Fruit fly (Drosophila melanogaster) whole organism, embryonic: Measurements from ENCODE around the gene Lcp65Aa.

ENCODE experiments used
- Adf1 ChIP-seq: fragments of 200-800 bp; sonication (Bioruptor generic); IDR thresholded peaks from 2 replicates; pipeline ENCODE4 v1.3.6; 2022; ENCODE audit warnings: missing biosample characterization, missing genetic modification characterization
- CG10321 ChIP-seq: fragments of 200-800 bp; sonication (Bioruptor generic); IDR thresholded peaks from 2 replicates; pipeline ENCODE4 v1.3.6; 2022; ENCODE audit warnings: missing biosample characterization, missing genetic modification characterization
- CG11696 ChIP-seq: fragments of 200-800 bp; sonication (Bioruptor generic); IDR thresholded peaks from 2 replicates; pipeline ENCODE4 v1.3.6; 2022; ENCODE audit warnings: missing biosample characterization, missing genetic modification characterization
- CG13894 ChIP-seq: fragments of 200-800 bp; sonication (Bioruptor generic); optimal IDR thresholded peaks from 3 replicates; lab custom pipeline; 2018; ENCODE audit warnings: missing biosample characterization, mild to moderate bottlenecking, missing genetic modification characterization, moderate library complexity
- CG14860 ChIP-seq: fragments of 200-800 bp; sonication (Bioruptor generic); IDR thresholded peaks from 3 replicates; pipeline ENCODE4 v1.3.6; 2022; ENCODE audit warnings: missing biosample characterization, missing genetic modification characterization; ENCODE audit not compliant: partially characterized antibody
- CG15011 ChIP-seq: fragments of 200-800 bp; sonication (Bioruptor generic); optimal IDR thresholded peaks from 3 replicates; lab custom pipeline; 2018; ENCODE audit warnings: missing biosample characterization, mild to moderate bottlenecking, missing genetic modification characterization
- CG15479 ChIP-seq: fragments of 200-800 bp; sonication (Bioruptor generic); optimal IDR thresholded peaks from 3 replicates; lab custom pipeline; 2019; ENCODE audit warnings: missing biosample characterization, mild to moderate bottlenecking, missing genetic modification characterization, moderate library complexity
- CG1647 ChIP-seq: fragments of 200-800 bp; sonication (Bioruptor generic); optimal IDR thresholded peaks from 3 replicates; lab custom pipeline; 2016; ENCODE audit warnings: missing biosample characterization, missing genetic modification characterization
- CG17829 ChIP-seq: fragments of 200-800 bp; optimal IDR thresholded peaks from 2 replicates; lab custom pipeline; 2019; ENCODE audit warnings: missing biosample characterization, mild to moderate bottlenecking, missing genetic modification characterization, moderate library complexity
- CG1792 ChIP-seq: fragments of 200-800 bp; sonication (Bioruptor generic); optimal IDR thresholded peaks from 2 replicates; lab custom pipeline; 2016; ENCODE audit warnings: missing biosample characterization, missing genetic modification characterization
- CG18476 ChIP-seq: fragments of 200-800 bp; sonication (Bioruptor generic); optimal IDR thresholded peaks from 2 replicates; lab custom pipeline; 2016; ENCODE audit warnings: missing biosample characterization, mild to moderate bottlenecking, missing genetic modification characterization
- CG18599 ChIP-seq: fragments of 200-800 bp; sonication (Bioruptor generic); optimal IDR thresholded peaks from 3 replicates; lab custom pipeline; 2017; ENCODE audit warnings: missing biosample characterization, missing genetic modification characterization, mild to moderate bottlenecking, moderate library complexity, missing genetic modification reagents
- CG30403 ChIP-seq: fragments of 200-800 bp; sonication (Bioruptor generic); optimal IDR thresholded peaks from 3 replicates; lab custom pipeline; 2016; ENCODE audit warnings: missing biosample characterization, missing genetic modification characterization
- CG30431 ChIP-seq: fragments of 200-800 bp; sonication (Bioruptor generic); optimal IDR thresholded peaks from 2 replicates; lab custom pipeline; 2017; ENCODE audit warnings: missing biosample characterization, missing genetic modification characterization
- CG31388 ChIP-seq: fragments of 200-800 bp; sonication (Bioruptor generic); optimal IDR thresholded peaks from 2 replicates; lab custom pipeline; 2016; ENCODE audit warnings: missing biosample characterization, missing genetic modification characterization
- CG33557 ChIP-seq: fragments of 200-800 bp; sonication (Bioruptor generic); optimal IDR thresholded peaks from 2 replicates; lab custom pipeline; 2019; ENCODE audit warnings: missing biosample characterization, mild to moderate bottlenecking, missing genetic modification characterization, moderate library complexity
- CG4730 ChIP-seq: fragments of 200-800 bp; sonication (Bioruptor generic); IDR thresholded peaks from 2 replicates; pipeline ENCODE4 v1.3.6; 2022; ENCODE audit warnings: missing biosample characterization, missing genetic modification characterization
- CG6689 ChIP-seq: fragments of 200-800 bp; sonication (Bioruptor generic); IDR thresholded peaks from 2 replicates; pipeline ENCODE4 v1.3.6; 2022; ENCODE audit warnings: missing biosample characterization, missing genetic modification characterization
- CG7786 ChIP-seq: fragments of 200-800 bp; sonication (Bioruptor generic); optimal IDR thresholded peaks from 2 replicates; lab custom pipeline; 2016; ENCODE audit warnings: missing biosample characterization, missing genetic modification characterization
- CG7963 ChIP-seq: fragments of 200-800 bp; sonication (Bioruptor generic); IDR thresholded peaks from 3 replicates; pipeline ENCODE4 v1.3.6; 2022; ENCODE audit warnings: missing biosample characterization, missing genetic modification characterization; ENCODE audit not compliant: partially characterized antibody
- CG8359 ChIP-seq: fragments of 200-800 bp; sonication (Bioruptor generic); optimal IDR thresholded peaks from 2 replicates; lab custom pipeline; 2017; ENCODE audit warnings: missing biosample characterization, mild to moderate bottlenecking, missing genetic modification characterization, borderline replicate concordance
- CG9817 ChIP-seq: fragments of 200-800 bp; sonication (Bioruptor generic); optimal IDR thresholded peaks from 2 replicates; lab custom pipeline; 2018; ENCODE audit warnings: missing biosample characterization, mild to moderate bottlenecking, missing genetic modification characterization, moderate library complexity
- Dp ChIP-seq: fragments of 200-800 bp; sonication (Bioruptor generic); optimal IDR thresholded peaks from 2 replicates; lab custom pipeline; 2018; ENCODE audit warnings: missing biosample characterization, mild to moderate bottlenecking, missing genetic modification characterization, moderate library complexity
- HmgZ ChIP-seq: fragments of 200-800 bp; sonication (Bioruptor generic); optimal IDR thresholded peaks from 2 replicates; lab custom pipeline; 2018; ENCODE audit warnings: missing biosample characterization, mild to moderate bottlenecking, missing genetic modification characterization
- Kr ChIP-seq: fragments of 200-800 bp; sonication (Bioruptor generic); optimal IDR thresholded peaks from 2 replicates; lab custom pipeline; 2017; ENCODE audit warnings: missing biosample characterization, mild to moderate bottlenecking, missing genetic modification characterization
- MBD-R2 ChIP-seq: fragments of 200-800 bp; sonication (Bioruptor generic); IDR thresholded peaks from 2 replicates; pipeline ENCODE4 v1.3.6; 2022; ENCODE audit warnings: missing biosample characterization, missing genetic modification characterization
- Nf-YC ChIP-seq: fragments of 200-800 bp; optimal IDR thresholded peaks from 3 replicates; lab custom pipeline; 2019; ENCODE audit warnings: missing biosample characterization, mild to moderate bottlenecking, missing genetic modification characterization, moderate library complexity
- Ssrp ChIP-seq: fragments of 200-800 bp; sonication (Bioruptor generic); optimal IDR thresholded peaks from 2 replicates; lab custom pipeline; 2018; ENCODE audit warnings: missing biosample characterization, mild to moderate bottlenecking, missing genetic modification characterization, moderate library complexity
- Stat92E ChIP-seq, 3 experiments: fragments of >200 bp in 2 of 3; fragments of 200-800 bp in 1 of 3; sonication (Bioruptor generic) in 1 of 3; optimal IDR thresholded peaks; 2 replicates each; lab custom pipeline; 2017 to 2019; ENCODE audit warnings: missing biosample characterization in 3 of 3, missing genetic modification characterization in 3 of 3, mild to moderate bottlenecking in 1 of 3, moderate library complexity in 1 of 3
- abd-A ChIP-seq: fragments of 200-800 bp; sonication (Bioruptor generic); optimal IDR thresholded peaks from 3 replicates; lab custom pipeline; 2019; ENCODE audit warnings: missing biosample characterization, mild to moderate bottlenecking, missing genetic modification characterization, moderate library complexity
- btn ChIP-seq: fragments of 200-800 bp; sonication (Bioruptor generic); optimal IDR thresholded peaks from 2 replicates; lab custom pipeline; 2016; ENCODE audit warnings: missing biosample characterization, missing genetic modification characterization
- cg ChIP-seq: fragments of 200-800 bp; sonication (Bioruptor generic); optimal IDR thresholded peaks from 3 replicates; lab custom pipeline; 2019; ENCODE audit warnings: missing biosample characterization, mild to moderate bottlenecking, missing genetic modification characterization, moderate library complexity
- ci ChIP-seq: fragments of 200-800 bp; sonication (Bioruptor generic); IDR thresholded peaks from 3 replicates; pipeline ENCODE4 v1.3.6; 2022; ENCODE audit warnings: missing biosample characterization, missing genetic modification characterization
- dati ChIP-seq: fragments of 200-800 bp; sonication (Bioruptor generic); IDR thresholded peaks from 2 replicates; pipeline ENCODE4 v1.3.6; 2022; ENCODE audit warnings: missing biosample characterization, missing genetic modification characterization
- emc ChIP-seq: fragments of 200-800 bp; sonication (Bioruptor generic); optimal IDR thresholded peaks from 2 replicates; lab custom pipeline; 2016; ENCODE audit warnings: missing biosample characterization, missing genetic modification characterization
- ems ChIP-seq: fragments of 200-800 bp; sonication (Bioruptor generic); optimal IDR thresholded peaks from 3 replicates; lab custom pipeline; 2016; ENCODE audit warnings: missing biosample characterization, missing genetic modification characterization
- eyg ChIP-seq: fragments of 200-800 bp; sonication (Bioruptor generic); optimal IDR thresholded peaks from 3 replicates; lab custom pipeline; 2016; ENCODE audit warnings: missing biosample characterization, missing genetic modification characterization
- h ChIP-seq: fragments of >200 bp; optimal IDR thresholded peaks from 2 replicates; lab custom pipeline; 2017
- hb ChIP-seq: fragments of 200-800 bp; sonication (Bioruptor generic); IDR thresholded peaks from 3 replicates; pipeline ENCODE4 v1.3.6; 2022; ENCODE audit warnings: missing biosample characterization, missing genetic modification characterization; ENCODE audit not compliant: partially characterized antibody
- hbn ChIP-seq: fragments of 200-800 bp; sonication (Bioruptor generic); IDR thresholded peaks from 2 replicates; pipeline ENCODE4 v1.3.6; 2022; ENCODE audit warnings: missing biosample characterization, missing genetic modification characterization; ENCODE audit not compliant: partially characterized antibody
- ken ChIP-seq: fragments of 200-800 bp; sonication (Bioruptor generic); IDR thresholded peaks from 3 replicates; pipeline ENCODE4 v1.3.6; 2022; ENCODE audit warnings: missing biosample characterization, missing genetic modification characterization
- lola ChIP-seq, 3 experiments: fragments of >200 bp in 2 of 3; fragments of 200-800 bp in 1 of 3; sonication (Bioruptor generic) in 1 of 3; optimal IDR thresholded peaks; 2 replicates each; lab custom pipeline; 2017 to 2019; ENCODE audit warnings: missing biosample characterization in 3 of 3, missing genetic modification characterization in 3 of 3, mild to moderate bottlenecking in 1 of 3, moderate library complexity in 1 of 3
- nmo ChIP-seq: fragments of 200-800 bp; sonication (Bioruptor generic); optimal IDR thresholded peaks from 2 replicates; lab custom pipeline; 2018; ENCODE audit warnings: missing biosample characterization, mild to moderate bottlenecking, missing genetic modification characterization, moderate library complexity
- nom ChIP-seq: fragments of 200-800 bp; sonication (Bioruptor generic); optimal IDR thresholded peaks from 2 replicates; lab custom pipeline; 2017; ENCODE audit warnings: missing biosample characterization, missing genetic modification characterization, mild to moderate bottlenecking, moderate library complexity, missing genetic modification reagents
- slp2 ChIP-seq: fragments of 200-800 bp; sonication (Bioruptor generic); optimal IDR thresholded peaks from 2 replicates; lab custom pipeline; 2016; ENCODE audit warnings: missing biosample characterization, missing genetic modification characterization
- stwl ChIP-seq: fragments of 200-800 bp; sonication (Bioruptor generic); optimal IDR thresholded peaks from 3 replicates; lab custom pipeline; 2018; ENCODE audit warnings: missing biosample characterization, mild to moderate bottlenecking, missing genetic modification characterization, moderate library complexity
- tll ChIP-seq, 2 experiments: fragments of 200-800 bp in 1 of 2; fragments of >200 bp in 1 of 2; sonication (Bioruptor generic) in 1 of 2; optimal IDR thresholded peaks; 2 replicates each; lab custom pipeline; 2017 to 2019; ENCODE audit warnings: missing biosample characterization in 2 of 2, missing genetic modification characterization in 2 of 2, mild to moderate bottlenecking in 1 of 2, moderate library complexity in 1 of 2
- tx ChIP-seq: fragments of 200-800 bp; sonication (Bioruptor generic); optimal IDR thresholded peaks from 2 replicates; lab custom pipeline; 2016; ENCODE audit warnings: missing biosample characterization, missing genetic modification characterization

Gene Lcp65Aa

DNA sequence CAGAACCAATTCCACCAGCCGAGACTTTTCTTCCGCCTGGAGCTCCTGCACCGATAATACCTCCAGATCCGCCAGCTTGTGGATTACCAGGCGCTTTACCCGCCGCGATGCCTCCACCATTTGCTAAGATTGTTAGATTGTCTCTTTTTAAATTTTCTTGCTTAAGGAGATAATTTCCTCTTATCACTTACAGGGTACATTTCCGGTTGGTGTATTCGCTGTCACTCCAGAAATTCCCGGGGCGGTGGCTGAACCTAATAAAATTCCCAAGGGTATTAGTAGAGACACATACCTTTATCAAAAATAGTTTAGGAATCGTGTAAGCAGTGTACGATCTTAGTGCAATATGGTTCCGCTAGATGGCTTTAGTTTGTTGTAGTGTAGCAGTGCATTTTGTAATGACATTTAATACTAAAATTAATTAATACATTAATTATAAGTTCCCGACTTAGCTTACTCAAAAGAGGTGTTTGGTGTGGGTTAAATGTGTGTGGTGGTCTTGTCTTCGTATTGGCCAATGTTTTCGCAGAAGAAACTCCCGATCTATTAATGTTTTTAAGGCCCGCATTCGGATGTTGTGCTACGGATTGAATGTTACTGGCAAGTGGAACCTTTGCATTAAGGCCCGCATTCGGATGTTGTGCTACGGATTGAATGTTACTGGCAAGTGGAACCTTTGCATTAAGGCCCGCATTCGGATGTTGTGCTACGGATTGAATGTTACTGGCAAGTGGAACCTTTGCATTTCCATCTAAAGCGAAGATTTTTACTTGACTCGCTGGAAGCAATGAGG lies 26.3 kb upstream of the Lcp65Aa start (continued):
- TF ChIP-seq CG8359: peak; percentile 75
- TF ChIP-seq CG6689 (GFP tag; lab: Robert Waterston, UW): peak; percentile 66
- peak; percentile 50 for TF ChIP-seq CG33557 (GFP tag; lab: Kevin White, UChicago)
- peak; percentile 73 for TF ChIP-seq stwl (tag; lab: Kevin White, UChicago)
- TF ChIP-seq CG30403 (GFP tag; lab: Kevin White, UChicago): peak; percentile 53
- TF ChIP-seq CG18599 (GFP tag; lab: Kevin White, UChicago): peak; percentile 79
- peak; percentile 29 for TF ChIP-seq nmo
- peak; percentile 56 for TF ChIP-seq CG1792 (GFP tag; lab: Kevin White, UChicago)
- peak; percentile 56; the same call in 1 of the 2 replicates for TF ChIP-seq CG10321 (GFP tag; lab: Robert Waterston, UW)
- TF ChIP-seq Kr (GFP tag; lab: Kevin White, UChicago): no peak
- peak; percentile 45 for TF ChIP-seq CG1647 (GFP tag; lab: Kevin White, UChicago)
- TF ChIP-seq CG15479 (GFP tag; lab: Kevin White, UChicago): no peak
- peak; percentile 82 for TF ChIP-seq ken
- TF ChIP-seq CG14860: no peak
- TF ChIP-seq CG7963 (GFP tag; lab: Robert Waterston, UW): no peak
- TF ChIP-seq Adf1 (GFP tag; lab: Robert Waterston, UW): peak; percentile 30; the same call in 1 of the 2 replicates
- TF ChIP-seq CG15011 (GFP tag; lab: Kevin White, UChicago): peak; percentile 71
- peak; percentile 64 for TF ChIP-seq emc
- TF ChIP-seq nom (GFP tag; lab: Kevin White, UChicago): no peak
- TF ChIP-seq hbn (GFP tag; lab: Robert Waterston, UW): no peak
- peak; percentile 56 for TF ChIP-seq CG30431 (GFP tag; lab: Kevin White, UChicago)
- TF ChIP-seq Dp: no peak
- peak; percentile 8 for TF ChIP-seq CG18476 (GFP tag; lab: Kevin White, UChicago)
- TF ChIP-seq tx (GFP tag; lab: Kevin White, UChicago): no peak
- no peak for TF ChIP-seq hb
- TF ChIP-seq CG13894 (tag; lab: Kevin White, UChicago): no peak
- TF ChIP-seq CG4730 (GFP tag; lab: Robert Waterston, UW): peak; percentile 19; the same call in 1 of the 2 replicates
- peak; percentile 83 for TF ChIP-seq dati
- TF ChIP-seq btn: peak; percentile 52
- TF ChIP-seq ems (GFP tag; lab: Kevin White, UChicago): peak; percentile 65
- no peak for TF ChIP-seq CG7786
- peak; percentile 70 for TF ChIP-seq CG9817 (tag; lab: Kevin White, UChicago)
- peak; percentile 69 for TF ChIP-seq CG17829 (tag; lab: Kevin White, UChicago)
- no peak for TF ChIP-seq CG31388 (GFP tag; lab: Kevin White, UChicago)
- peak; percentile 52 for TF ChIP-seq Nf-YC (tag; lab: Kevin White, UChicago)
- peak in 1 of 2 experiments; percentile 81 for TF ChIP-seq tll (GFP tag; optimal IDR thresholded peaks at IDR 0.05; lab: Kevin White, UChicago)
- TF ChIP-seq Stat92E (GFP tag; optimal IDR thresholded peaks at IDR 0.05; lab: Kevin White, UChicago): no peak
- peak; percentile 45; the same call in 1 of the 2 replicates for TF ChIP-seq MBD-R2 (GFP tag; lab: Robert Waterston, UW)
- TF ChIP-seq lola (GFP tag; optimal IDR thresholded peaks at IDR 0.05; lab: Kevin White, UChicago): peak in 1 of 3 experiments; percentile 76
- TF ChIP-seq CG11696 (GFP tag; lab: Robert Waterston, UW): peak; percentile 76
- TF ChIP-seq ci (GFP tag; lab: Robert Waterston, UW): peak; percentile 98
- no peak for TF ChIP-seq abd-A (tag; lab: Kevin White, UChicago)
- peak; percentile 66 for TF ChIP-seq slp2 (GFP tag; lab: Kevin White, UChicago)
- TF ChIP-seq HmgZ (tag; lab: Kevin White, UChicago): peak; percentile 38
- peak; percentile 82 for TF ChIP-seq eyg (GFP tag; lab: Kevin White, UChicago)
- TF ChIP-seq h (lab: Kevin White, UChicago): no peak
- TF ChIP-seq cg: no peak
- TF ChIP-seq Ssrp: peak; percentile 13
